Fruit fly (Drosophila melanogaster): ENCODE measurements around the gene shtd.

Gene shtd

dm6 chrX:15498791-15499190 lies 36.5 kb upstream of the shtd start (continued):
- TF ChIP-seq CG6272 (GFP tag; IDR thresholded peaks at IDR 0.05), result no peak
- no peak for TF ChIP-seq usp (GFP tag; optimal IDR thresholded peaks at IDR 0.05)
- TF ChIP-seq stc (GFP tag; IDR thresholded peaks at IDR 0.05), result 0 out of 2 replicates have a peak, but pooled peaks have one; percentile 5
- peak; percentile 28; the same call in 1 of the 3 replicates for TF ChIP-seq sr (GFP tag; IDR thresholded peaks at IDR 0.05)
- no peak for TF ChIP-seq Dip2 (GFP tag; IDR thresholded peaks at IDR 0.05)
- peak; percentile 4 for TF ChIP-seq CG15601 (tag; optimal IDR thresholded peaks at IDR 0.05)
- TF ChIP-seq ken (GFP tag; IDR thresholded peaks at IDR 0.05), result 0 out of 3 replicates have a peak, but pooled peaks have one; percentile 44
- peak; percentile 15 for TF ChIP-seq dmrt11E (tag; optimal IDR thresholded peaks at IDR 0.05)
- no peak for TF ChIP-seq Antp (GFP tag; optimal IDR thresholded peaks at IDR 0.05)
- no peak for TF ChIP-seq CG7745 (tag; optimal IDR thresholded peaks at IDR 0.05)
- no peak for TF ChIP-seq CG43689 (GFP tag; IDR thresholded peaks at IDR 0.05)
- no peak for TF ChIP-seq en (GFP tag; optimal IDR thresholded peaks at IDR 0.05)
- no peak for TF ChIP-seq Fer1 (GFP tag; optimal IDR thresholded peaks at IDR 0.05)
- no peak for TF ChIP-seq D (optimal IDR thresholded peaks at IDR 0.05)
- TF ChIP-seq D (GFP tag; optimal IDR thresholded peaks at IDR 0.05), result no peak
- TF ChIP-seq CG10147 (GFP tag; optimal IDR thresholded peaks at IDR 0.05), result no peak
- TF ChIP-seq sima (GFP tag; optimal IDR thresholded peaks at IDR 0.05), result no peak
- TF ChIP-seq Ada2b (GFP tag; IDR thresholded peaks at IDR 0.05), result 0 out of 2 replicates have a peak, but pooled peaks have one; percentile 8
- TF ChIP-seq insv (GFP tag; optimal IDR thresholded peaks at IDR 0.05), result peak in 1 of 2 experiments; percentile 11
- TF ChIP-seq shn (GFP tag; optimal IDR thresholded peaks at IDR 0.05), result no peak
- peak; percentile 8 for TF ChIP-seq CG13424 (tag; optimal IDR thresholded peaks at IDR 0.05)
- TF ChIP-seq CG15073 (GFP tag; optimal IDR thresholded peaks at IDR 0.05), result no peak
- peak; percentile 12 for TF ChIP-seq D19A (tag; optimal IDR thresholded peaks at IDR 0.05)
- peak; percentile 8 for TF ChIP-seq CG18599 (GFP tag; optimal IDR thresholded peaks at IDR 0.05)
- peak; percentile 45; the same call in 1 of the 2 replicates for TF ChIP-seq Awh (GFP tag; IDR thresholded peaks at IDR 0.05)
- peak; percentile 29; the same call in 1 of the 3 replicates for TF ChIP-seq row (GFP tag; IDR thresholded peaks at IDR 0.05)
- no peak for TF ChIP-seq CG4404 (GFP tag; IDR thresholded peaks at IDR 0.05)
- peak; percentile 3 for TF ChIP-seq her (GFP tag; optimal IDR thresholded peaks at IDR 0.05)
- TF ChIP-seq CG14860 (GFP tag; IDR thresholded peaks at IDR 0.05; ENCODE audit: partially characterized antibody), result no peak
- TF ChIP-seq CG11504 (tag; optimal IDR thresholded peaks at IDR 0.05), result peak; percentile 19
- no peak for TF ChIP-seq ind (GFP tag; optimal IDR thresholded peaks at IDR 0.05)
- no peak for TF ChIP-seq CG3838 (GFP tag; optimal IDR thresholded peaks at IDR 0.05)
- no peak for TF ChIP-seq cg (GFP tag; optimal IDR thresholded peaks at IDR 0.05)
- TF ChIP-seq HLH4C (GFP tag; IDR thresholded peaks at IDR 0.05; ENCODE audit: partially characterized antibody), result no peak
- no peak for TF ChIP-seq ato (GFP tag; IDR thresholded peaks at IDR 0.05; ENCODE audit: partially characterized antibody)
- peak; percentile 3 for TF ChIP-seq zen (tag; optimal IDR thresholded peaks at IDR 0.05)
- no peak for TF ChIP-seq eyg (GFP tag; optimal IDR thresholded peaks at IDR 0.05)
- no peak for TF ChIP-seq knrl (GFP tag; IDR thresholded peaks at IDR 0.05; ENCODE audit: partially characterized antibody)
- TF ChIP-seq fd64A (GFP tag; optimal IDR thresholded peaks at IDR 0.05), result peak; percentile 42
- no peak for TF ChIP-seq lbe (GFP tag; optimal IDR thresholded peaks at IDR 0.05)
- no peak for TF ChIP-seq pita (GFP tag; optimal IDR thresholded peaks at IDR 0.05)
- peak; percentile 30 for TF ChIP-seq chn (GFP tag; optimal IDR thresholded peaks at IDR 0.05)
- TF ChIP-seq CG1792 (GFP tag; optimal IDR thresholded peaks at IDR 0.05), result no peak
- TF ChIP-seq psq (GFP tag; optimal IDR thresholded peaks at IDR 0.05), result no peak
- TF ChIP-seq CG12942 (GFP tag; optimal IDR thresholded peaks at IDR 0.05), result no peak
- TF ChIP-seq esg (GFP tag; conservative IDR thresholded peaks at IDR 0.05), result no peak
- no peak for TF ChIP-seq CG10366 (GFP tag; IDR thresholded peaks at IDR 0.05)
- no peak for TF ChIP-seq cad (GFP tag; optimal IDR thresholded peaks at IDR 0.05)
- TF ChIP-seq CG3726 (GFP tag; IDR thresholded peaks at IDR 0.05), result no peak
- peak; percentile 60 for TF ChIP-seq ara (GFP tag; IDR thresholded peaks at IDR 0.05)
- TF ChIP-seq Xbp1 (GFP tag; optimal IDR thresholded peaks at IDR 0.05), result no peak
- peak; percentile 61 for TF ChIP-seq CG33557 (GFP tag; optimal IDR thresholded peaks at IDR 0.05)

Data from whole organism, embryonic.